Worm (Caenorhabditis elegans): ENCODE data around the gene T01C8.3.

ce11 chrX:16782797-16783259, at the start of gene T01C8.3:
- TF ChIP-seq ets-7 (tag; optimal IDR thresholded peaks at IDR 0.05) = no peak
- TF ChIP-seq scrt-1 (GFP tag; IDR thresholded peaks at IDR 0.05) = no peak
- no peak for TF ChIP-seq ama-1 (optimal IDR thresholded peaks at IDR 0.05)
- no peak for TF ChIP-seq pes-1 (GFP tag; IDR thresholded peaks at IDR 0.05)
- no peak for TF ChIP-seq hmg-4 (GFP tag; optimal IDR thresholded peaks at IDR 0.05)
- TF ChIP-seq flt-1 (GFP tag; IDR thresholded peaks at IDR 0.05) = no peak
- TF ChIP-seq tbx-11 (GFP tag; IDR thresholded peaks at IDR 0.05) = no peak
- TF ChIP-seq ceh-36 (tag; optimal IDR thresholded peaks at IDR 0.05) = no peak
- TF ChIP-seq hmbx-1 (tag; optimal IDR thresholded peaks at IDR 0.05) = no peak
- TF ChIP-seq B0310.2 (tag; optimal IDR thresholded peaks at IDR 0.05) = no peak
- no peak for TF ChIP-seq ceh-13 (GFP tag; optimal IDR thresholded peaks at IDR 0.05)
